Worm (Caenorhabditis elegans) whole organism, mixed stage, embryonic: ENCODE data around the gene sup-26.

Experiments used
- M03D4.4 ChIP-seq: sonication (generic microtip); optimal IDR thresholded peaks from 2 replicates; lab custom pipeline; 2017; ENCODE audit warnings: mild to moderate bottlenecking, missing genetic modification characterization, missing compliant biosample characterization
- bed-3 ChIP-seq: fragments of 200-800 bp; sonication (Bioruptor generic); optimal IDR thresholded peaks from 3 replicates; lab custom pipeline; 2018; ENCODE audit warnings: mild to moderate bottlenecking, missing genetic modification characterization, moderate library complexity, missing compliant biosample characterization
- blmp-1 ChIP-seq: fragments of 150-350 bp; optimal IDR thresholded peaks from 2 replicates; lab custom pipeline; 2014; ENCODE audit warnings: missing biosample characterization, missing genetic modification characterization
- ceh-39 ChIP-seq: fragments of 150-350 bp; optimal IDR thresholded peaks from 2 replicates; lab custom pipeline; 2014; ENCODE audit warnings: missing biosample characterization, missing genetic modification characterization
- ceh-43 ChIP-seq: fragments of 200-800 bp; sonication (Bioruptor generic); optimal IDR thresholded peaks from 2 replicates; lab custom pipeline; 2018; ENCODE audit warnings: mild to moderate bottlenecking, missing genetic modification characterization, moderate library complexity, missing compliant biosample characterization
- ces-1 ChIP-seq: fragments of 150-350 bp; optimal IDR thresholded peaks from 2 replicates; lab custom pipeline; 2014; ENCODE audit warnings: missing biosample characterization, missing genetic modification reagents, missing genetic modification characterization
- cnd-1 ChIP-seq: fragments of 200-800 bp; sonication (Bioruptor generic); optimal IDR thresholded peaks from 2 replicates; lab custom pipeline; 2018; ENCODE audit warnings: mild to moderate bottlenecking, missing genetic modification characterization, missing compliant biosample characterization
- drap-1 ChIP-seq: fragments of 200-800 bp; sonication (Bioruptor generic); optimal IDR thresholded peaks from 3 replicates; lab custom pipeline; 2018; ENCODE audit warnings: mild to moderate bottlenecking, missing genetic modification characterization, missing compliant biosample characterization
- elt-1 ChIP-seq: sonication (generic microtip); optimal IDR thresholded peaks from 2 replicates; lab custom pipeline; 2017; ENCODE audit warnings: missing genetic modification characterization, mild to moderate bottlenecking, missing compliant biosample characterization, antibody characterized with exemption, moderate library complexity, borderline replicate concordance; ENCODE audit not compliant: insufficient read depth
- flh-1 ChIP-seq: fragments of 200-800 bp; sonication (Bioruptor generic); optimal IDR thresholded peaks from 2 replicates; lab custom pipeline; 2018; ENCODE audit warnings: mild to moderate bottlenecking, missing genetic modification characterization, moderate library complexity, missing compliant biosample characterization
- lin-13 ChIP-seq: fragments of 150-350 bp; optimal IDR thresholded peaks from 2 replicates; lab custom pipeline; 2014; ENCODE audit warnings: missing biosample characterization, missing genetic modification characterization
- lin-32 ChIP-seq: fragments of 200-800 bp; sonication (Bioruptor generic); optimal IDR thresholded peaks from 2 replicates; lab custom pipeline; 2018; ENCODE audit warnings: mild to moderate bottlenecking, missing genetic modification characterization, missing compliant biosample characterization
- lsy-2 ChIP-seq: fragments of 150-350 bp; optimal IDR thresholded peaks from 2 replicates; lab custom pipeline; 2014; ENCODE audit warnings: missing biosample characterization, missing genetic modification characterization
- mab-5 ChIP-seq: fragments of 150-350 bp; optimal IDR thresholded peaks from 2 replicates; lab custom pipeline; 2014; ENCODE audit warnings: missing biosample characterization, missing genetic modification characterization
- mls-2 ChIP-seq: sonication (generic microtip); optimal IDR thresholded peaks from 2 replicates; lab custom pipeline; 2016; ENCODE audit warnings: mild to moderate bottlenecking, missing genetic modification characterization, moderate library complexity, missing compliant biosample characterization
- nhr-12 ChIP-seq: fragments of 150-350 bp; optimal IDR thresholded peaks from 2 replicates; lab custom pipeline; 2014; ENCODE audit warnings: missing biosample characterization, missing genetic modification characterization
- nhr-2 ChIP-seq: fragments of 150-350 bp; optimal IDR thresholded peaks from 2 replicates; lab custom pipeline; 2014; ENCODE audit warnings: missing biosample characterization, missing genetic modification characterization
- nhr-237 ChIP-seq: fragments of 150-350 bp; optimal IDR thresholded peaks from 2 replicates; lab custom pipeline; 2014; ENCODE audit warnings: missing biosample characterization, missing genetic modification characterization
- nhr-28 ChIP-seq: fragments of 150-350 bp; optimal IDR thresholded peaks from 2 replicates; lab custom pipeline; 2014; ENCODE audit warnings: missing biosample characterization, missing genetic modification characterization
- sem-2 ChIP-seq: fragments of 200-800 bp; sonication (Bioruptor generic); optimal IDR thresholded peaks from 2 replicates; lab custom pipeline; 2018; ENCODE audit warnings: mild to moderate bottlenecking, missing genetic modification characterization, missing compliant biosample characterization
- sptf-1 ChIP-seq: sonication (generic microtip); optimal IDR thresholded peaks from 2 replicates; lab custom pipeline; 2017; ENCODE audit warnings: mild to moderate bottlenecking, missing genetic modification characterization, moderate library complexity, missing compliant biosample characterization
- tbx-8 ChIP-seq: fragments of 200-800 bp; sonication (Bioruptor generic); optimal IDR thresholded peaks from 2 replicates; lab custom pipeline; 2018; ENCODE audit warnings: mild to moderate bottlenecking, missing genetic modification characterization, moderate library complexity, missing compliant biosample characterization
- unc-120 ChIP-seq: sonication (generic microtip); optimal IDR thresholded peaks from 2 replicates; lab custom pipeline; 2017; ENCODE audit warnings: missing genetic modification characterization, missing compliant biosample characterization; ENCODE audit not compliant: poor library complexity, severe bottlenecking
- unc-39 ChIP-seq: fragments of 150-350 bp; optimal IDR thresholded peaks from 2 replicates; lab custom pipeline; 2014; ENCODE audit warnings: missing biosample characterization, missing genetic modification characterization
- unc-62 ChIP-seq: fragments of 150-350 bp; optimal IDR thresholded peaks from 2 replicates; lab custom pipeline; 2014; ENCODE audit warnings: missing biosample characterization, missing genetic modification reagents, missing genetic modification characterization
- zip-8 ChIP-seq: fragments of 150-350 bp; optimal IDR thresholded peaks from 2 replicates; lab custom pipeline; 2014; ENCODE audit warnings: missing biosample characterization, missing genetic modification characterization
- ztf-11 ChIP-seq: fragments of 150-350 bp; optimal IDR thresholded peaks from 2 replicates; lab custom pipeline; 2014; ENCODE audit warnings: missing biosample characterization, missing genetic modification characterization

sup-26 gene

ce11 chrIII:4263048-4263447 is 17.0 kb downstream of the sup-26 start, which contains the start of gene T08A11.1:
T08A11.1 (minus strand) TSS chrIII:4263148.
- no peak for TF ChIP-seq drap-1 (GFP tag; lab: Kevin White, UChicago)
- TF ChIP-seq, all 35 proteins: peak for 0

- TF ChIP-seq lin-13 (tag; lab: Kevin White, UChicago) (no peak), ztf-11 (no peak), lsy-2 (tag; lab: Kevin White, UChicago) (no peak), mls-2 (no peak), nhr-2 (tag; lab: Kevin White, UChicago) (no peak), unc-62 (GFP tag; lab: Kevin White, UChicago) (no peak), blmp-1 (no peak)
Measured at ce11 chrIII:4257896-4258295, 22.1 kb downstream of the sup-26 start.

- TF ChIP-seq lsy-2 (tag; lab: Kevin White, UChicago) (no peak), mls-2 (no peak), nhr-2 (tag; lab: Kevin White, UChicago) (no peak), nhr-28 (tag; lab: Kevin White, UChicago) (no peak), tbx-8 (GFP tag; lab: Kevin White, UChicago) (no peak), unc-120 (no peak)
Measured at ce11 chrIII:4247571-4247970, 32.5 kb downstream of the sup-26 start, which contains the start of gene Y44F5A.1. Y44F5A.1 (minus strand) TSS chrIII:4247671.

- TF ChIP-seq cnd-1 (tag; lab: Kevin White, UChicago) (no peak), lin-13 (tag; lab: Kevin White, UChicago) (no peak), blmp-1 (no peak), nhr-237 (tag; lab: Kevin White, UChicago) (no peak), ces-1 (no peak), M03D4.4 (tag; lab: Kevin White, UChicago) (no peak), mls-2 (no peak), nhr-12 (tag; lab: Kevin White, UChicago) (no peak), tbx-8 (GFP tag; lab: Kevin White, UChicago) (no peak), ceh-43 (GFP tag; lab: Kevin White, UChicago) (no peak), unc-39 (tag; lab: Kevin White, UChicago) (no peak), mab-5 (tag; lab: Kevin White, UChicago) (no peak), ztf-11 (no peak), lsy-2 (tag; lab: Kevin White, UChicago) (no peak), drap-1 (GFP tag; lab: Kevin White, UChicago) (no peak), ceh-39 (no peak), sem-2 (GFP tag; lab: Kevin White, UChicago) (no peak), sptf-1 (tag; lab: Kevin White, UChicago) (no peak), lin-32 (no peak)
Measured at ce11 chrIII:4244285-4244684, 35.7 kb downstream of the sup-26 start, which contains the start of gene zhit-2. zhit-2 (minus strand) TSS chrIII:4244385.

ce11 chrIII:4243461-4243860 is 36.6 kb downstream of the sup-26 start, which contains the start of gene mrpl-21:
mrpl-21 (minus strand) TSS chrIII:4243561.
- TF ChIP-seq flh-1 (GFP tag; lab: Kevin White, UChicago), result no peak
- no peak for TF ChIP-seq zip-8 (tag; lab: Kevin White, UChicago)
- TF ChIP-seq nhr-12 (tag; lab: Kevin White, UChicago), result no peak
- TF ChIP-seq sptf-1 (tag; lab: Kevin White, UChicago), result no peak
- no peak for TF ChIP-seq drap-1 (GFP tag; lab: Kevin White, UChicago)
- TF ChIP-seq cnd-1 (tag; lab: Kevin White, UChicago), result no peak
- no peak for TF ChIP-seq bed-3 (GFP tag; lab: Kevin White, UChicago)

- TF ChIP-seq unc-39 (tag; lab: Kevin White, UChicago) (no peak), zip-8 (tag; lab: Kevin White, UChicago) (peak; percentile 60)
Measured at ce11 chrIII:4242225-4242862, 37.7 kb downstream of the sup-26 start, which contains the start of gene F43C1.7. F43C1.7 (minus strand) TSS chrIII:4242575.

- TF ChIP-seq elt-1 (tag; lab: Kevin White, UChicago), result peak; percentile 54
- no peak for TF ChIP-seq flh-1 (GFP tag; lab: Kevin White, UChicago)
- TF ChIP-seq, all 35 proteins: peak for 1
Measured at ce11 chrIII:4241181-4241580, 38.8 kb downstream of the sup-26 start.
